Fruit fly (Drosophila melanogaster) whole organism, wandering third instar larva: ENCODE measurements around the gene jvl.

Experiments
- Abd-B ChIP-seq: fragments of >200 bp; optimal IDR thresholded peaks from 2 replicates; lab custom pipeline; 2017; ENCODE audit warnings: missing biosample characterization, missing genetic modification characterization
- CG9705 ChIP-seq: fragments of 200-800 bp; sonication (Bioruptor generic); optimal IDR thresholded peaks from 2 replicates; lab custom pipeline; 2018; ENCODE audit warnings: missing biosample characterization, mild to moderate bottlenecking, missing genetic modification characterization
- CrebA ChIP-seq: fragments of 200-800 bp; sonication (Bioruptor generic); optimal IDR thresholded peaks from 2 replicates; lab custom pipeline; 2016; ENCODE audit warnings: missing biosample characterization, mild to moderate bottlenecking, missing genetic modification characterization, borderline replicate concordance
- Dfd ChIP-seq: fragments of >200 bp; optimal IDR thresholded peaks from 2 replicates; lab custom pipeline; 2017; ENCODE audit warnings: missing biosample characterization, missing genetic modification characterization
- Dif ChIP-seq: fragments of 200-275, 200-300 bp; sonication (Bioruptor generic); optimal IDR thresholded peaks from 2 replicates; lab custom pipeline; 2018; ENCODE audit warnings: missing biosample characterization, missing genetic modification characterization; ENCODE audit not compliant: partially characterized antibody
- GATAd ChIP-seq: sonication (Bioruptor generic); optimal IDR thresholded peaks from 2 replicates; lab custom pipeline; 2016; ENCODE audit warnings: missing biosample characterization, missing genetic modification characterization
- HLH106 ChIP-seq: fragments of 200-800 bp; optimal IDR thresholded peaks from 3 replicates; lab custom pipeline; 2019; ENCODE audit warnings: missing biosample characterization, mild to moderate bottlenecking, missing genetic modification characterization, moderate library complexity
- Hnf4 ChIP-seq: fragments of 200-800 bp; sonication (Bioruptor generic); optimal IDR thresholded peaks from 2 replicates; lab custom pipeline; 2016; ENCODE audit warnings: missing biosample characterization, mild to moderate bottlenecking, missing genetic modification characterization
- Hr78 ChIP-seq: fragments of >200 bp; optimal IDR thresholded peaks from 2 replicates; lab custom pipeline; 2017; ENCODE audit warnings: missing biosample characterization, missing genetic modification characterization
- Jra ChIP-seq: sonication (Bioruptor generic); optimal IDR thresholded peaks from 2 replicates; lab custom pipeline; 2016; ENCODE audit warnings: missing biosample characterization, missing genetic modification characterization
- Mio ChIP-seq: sonication (Bioruptor generic); optimal IDR thresholded peaks from 2 replicates; lab custom pipeline; 2016; ENCODE audit warnings: missing biosample characterization, missing genetic modification characterization
- Myc ChIP-seq: fragments of >200 bp; optimal IDR thresholded peaks from 2 replicates; lab custom pipeline; 2017
- N ChIP-seq: fragments of >200 bp; optimal IDR thresholded peaks from 2 replicates; lab custom pipeline; 2018; ENCODE audit warnings: missing biosample characterization, missing external identifiers, missing genetic modification characterization
- OdsH ChIP-seq: fragments of 200-800 bp; sonication (Bioruptor generic); optimal IDR thresholded peaks from 2 replicates; lab custom pipeline; 2016; ENCODE audit warnings: missing biosample characterization, mild to moderate bottlenecking, missing genetic modification characterization
- Rel ChIP-seq, 2 experiments: fragments of 200-800 bp; sonication (Bioruptor generic) in 1 of 2; optimal IDR thresholded peaks; 2 replicates in 1 of 2; 3 replicates in 1 of 2; lab custom pipeline; 2016 to 2019; ENCODE audit warnings: mild to moderate bottlenecking in 2 of 2, missing biosample characterization in 2 of 2, missing genetic modification characterization in 2 of 2, moderate library complexity in 1 of 2
- Vsx2 ChIP-seq: fragments of 200-300, 225-300 bp; sonication (Bioruptor generic); optimal IDR thresholded peaks from 2 replicates; lab custom pipeline; 2018; ENCODE audit warnings: missing biosample characterization, missing genetic modification characterization; ENCODE audit not compliant: partially characterized antibody
- br ChIP-seq: fragments of 200-800 bp; sonication (Bioruptor generic); optimal IDR thresholded peaks from 2 replicates; lab custom pipeline; 2016; ENCODE audit warnings: missing biosample characterization, missing genetic modification characterization
- brk ChIP-seq: fragments of 200-800 bp; sonication (Bioruptor generic); optimal IDR thresholded peaks from 2 replicates; lab custom pipeline; 2016; ENCODE audit warnings: missing biosample characterization, mild to moderate bottlenecking, missing genetic modification characterization
- dl ChIP-seq, 2 experiments: fragments of 175-275, 200-275 bp in 1 of 2; fragments of 200-275 bp in 1 of 2; sonication (Bioruptor generic); optimal IDR thresholded peaks; lab custom pipeline; 2018; ENCODE audit warnings: mild to moderate bottlenecking in 2 of 2, missing biosample characterization in 2 of 2, missing genetic modification characterization in 2 of 2, moderate library complexity in 2 of 2; ENCODE audit not compliant: partially characterized antibody in 2 of 2, insufficient read depth in 1 of 2
- dmrt93B ChIP-seq: fragments of 200-800 bp; sonication (Bioruptor generic); optimal IDR thresholded peaks from 2 replicates; lab custom pipeline; 2018; ENCODE audit warnings: missing biosample characterization, mild to moderate bottlenecking, missing genetic modification characterization
- dsf ChIP-seq: sonication (Bioruptor generic); optimal IDR thresholded peaks from 2 replicates; lab custom pipeline; 2016; ENCODE audit warnings: missing biosample characterization, missing genetic modification characterization, borderline replicate concordance
- ey ChIP-seq: fragments of 200-800 bp; sonication (Bioruptor generic); optimal IDR thresholded peaks from 2 replicates; lab custom pipeline; 2016; ENCODE audit warnings: missing biosample characterization, missing genetic modification characterization
- foxo ChIP-seq, 2 experiments: fragments of 200-800 bp; sonication (Bioruptor generic); optimal IDR thresholded peaks; 2 replicates in 1 of 2; 3 replicates in 1 of 2; lab custom pipeline; 2016 to 2017; ENCODE audit warnings: missing biosample characterization in 2 of 2, missing genetic modification characterization in 2 of 2
- fru ChIP-seq: fragments of 200-800 bp; sonication (Bioruptor generic); optimal IDR thresholded peaks from 3 replicates; lab custom pipeline; 2016; ENCODE audit warnings: missing biosample characterization, mild to moderate bottlenecking, missing genetic modification characterization
- h ChIP-seq: fragments of 200-800 bp; sonication (Bioruptor generic); optimal IDR thresholded peaks from 3 replicates; lab custom pipeline; 2016; ENCODE audit warnings: missing biosample characterization, mild to moderate bottlenecking, missing genetic modification characterization
- lola ChIP-seq: fragments of >200 bp; optimal IDR thresholded peaks from 2 replicates; lab custom pipeline; 2017; ENCODE audit warnings: missing biosample characterization, missing genetic modification characterization
- pan ChIP-seq: fragments of >200 bp; optimal IDR thresholded peaks from 2 replicates; lab custom pipeline; 2017
- rgr ChIP-seq: fragments of 200-800 bp; sonication (Bioruptor generic); optimal IDR thresholded peaks from 3 replicates; lab custom pipeline; 2016; ENCODE audit warnings: missing biosample characterization, mild to moderate bottlenecking, missing genetic modification characterization
- sage ChIP-seq: fragments of 200-800 bp; sonication (Bioruptor generic); optimal IDR thresholded peaks from 2 replicates; lab custom pipeline; 2016; ENCODE audit warnings: missing biosample characterization, mild to moderate bottlenecking, missing genetic modification characterization
- sv ChIP-seq: fragments of 200-800 bp; sonication (Bioruptor generic); optimal IDR thresholded peaks from 3 replicates; lab custom pipeline; 2016; ENCODE audit warnings: missing biosample characterization, missing genetic modification characterization
- tai ChIP-seq: sonication (Bioruptor generic); optimal IDR thresholded peaks from 2 replicates; lab custom pipeline; 2016; ENCODE audit warnings: missing biosample characterization, missing genetic modification characterization
- usp ChIP-seq: fragments of >200 bp; optimal IDR thresholded peaks from 2 replicates; lab custom pipeline; 2017; ENCODE audit warnings: missing biosample characterization, missing genetic modification characterization

jvl gene

dm6 chr3R:14775395-14775794 is 34.0 kb downstream of the jvl start:
- TF ChIP-seq ey (GFP tag; lab: Kevin White, UChicago) = peak; percentile 12
- TF ChIP-seq Dfd (GFP tag; lab: Kevin White, UChicago) = no peak
- peak; percentile 11 for TF ChIP-seq OdsH (GFP tag; lab: Kevin White, UChicago)
- TF ChIP-seq fru (GFP tag; lab: Kevin White, UChicago) = peak; percentile 27
- peak; percentile 18 for TF ChIP-seq rgr (GFP tag; lab: Kevin White, UChicago)
- peak; percentile 27 for TF ChIP-seq HLH106 (tag; lab: Kevin White, UChicago)
- TF ChIP-seq foxo (GFP tag; optimal IDR thresholded peaks at IDR 0.05; lab: Kevin White, UChicago) = peak in 1 of 2 experiments; percentile 24
- no peak for TF ChIP-seq Dif
- TF ChIP-seq CG9705 (GFP tag; lab: Kevin White, UChicago) = no peak
- peak; percentile 34 for TF ChIP-seq br (GFP tag; lab: Kevin White, UChicago)
- peak; percentile 39 for TF ChIP-seq h (GFP tag; lab: Kevin White, UChicago)

- no peak for TF ChIP-seq brk (GFP tag; lab: Kevin White, UChicago)
- no peak for TF ChIP-seq rgr (GFP tag; lab: Kevin White, UChicago)
- no peak for TF ChIP-seq pan (lab: Kevin White, UChicago)
- no peak for TF ChIP-seq Hr78
- no peak for TF ChIP-seq usp
- TF ChIP-seq dmrt93B = no peak
- peak in 1 of 2 experiments; percentile 8 for TF ChIP-seq foxo (GFP tag; optimal IDR thresholded peaks at IDR 0.05; lab: Kevin White, UChicago)
- no peak for TF ChIP-seq Mio
- TF ChIP-seq, all 38 proteins: peak for 1
Observed at dm6 chr3R:14779733-14780278, 38.4 kb downstream of the jvl start.

DNA sequence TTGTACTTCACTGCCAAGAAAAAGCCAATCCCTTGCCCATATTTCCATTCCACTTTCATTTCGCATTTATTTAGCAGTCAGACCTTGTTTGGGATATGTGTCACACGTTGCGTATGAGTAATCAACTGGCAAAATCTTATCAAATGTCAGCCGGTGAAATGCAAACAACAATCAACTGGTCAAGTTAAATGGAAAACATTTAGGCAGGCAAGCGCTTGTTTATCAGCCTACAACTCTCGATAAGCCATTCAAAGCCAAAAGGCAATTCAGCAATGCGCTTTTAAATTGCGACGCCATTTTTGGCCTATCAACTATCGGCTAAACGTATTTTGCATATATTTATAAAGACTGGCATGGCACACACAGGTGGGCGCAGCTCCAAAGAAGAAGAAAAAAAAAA is 39.4 kb downstream of the jvl start:
- TF ChIP-seq Hnf4 (GFP tag; lab: Kevin White, UChicago) (peak; percentile 2), Jra (GFP tag; lab: Kevin White, UChicago) (peak; percentile 28), usp (no peak), Rel (GFP tag; optimal IDR thresholded peaks at IDR 0.05; lab: Kevin White, UChicago) (no peak), Rel (tag; optimal IDR thresholded peaks at IDR 0.05; lab: Kevin White, UChicago) (no peak), h (GFP tag; lab: Kevin White, UChicago) (peak; percentile 11), Abd-B (GFP tag; lab: Kevin White, UChicago) (no peak)

DNA sequence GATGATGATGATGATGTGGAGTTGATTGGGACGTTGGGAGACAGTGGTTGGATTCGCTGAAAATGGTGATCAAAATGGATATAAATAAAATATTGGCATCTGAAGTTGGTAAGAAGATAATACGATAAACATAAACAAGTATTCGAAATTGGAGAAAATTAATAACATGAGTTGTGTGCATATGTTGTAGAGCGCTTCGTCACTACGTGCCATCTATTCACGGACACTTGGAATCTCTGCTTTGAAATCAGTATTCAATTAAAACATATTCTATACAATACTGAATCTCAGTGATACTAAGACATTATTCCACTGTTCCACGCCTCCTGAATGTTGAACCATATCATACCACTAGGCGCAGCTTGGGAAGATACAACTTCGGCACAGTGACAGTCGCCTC is 44.0 kb downstream of the jvl start:
- TF ChIP-seq Vsx2 = no peak
- TF ChIP-seq HLH106 (tag; lab: Kevin White, UChicago) = no peak
- no peak for TF ChIP-seq lola (GFP tag; lab: Kevin White, UChicago)
- no peak for TF ChIP-seq Mio
- TF ChIP-seq Dif = no peak
- no peak for TF ChIP-seq br (GFP tag; lab: Kevin White, UChicago)
- TF ChIP-seq N (GFP tag; lab: Kevin White, UChicago) = no peak
- TF ChIP-seq Abd-B (GFP tag; lab: Kevin White, UChicago) = no peak
- no peak for TF ChIP-seq dsf

DNA sequence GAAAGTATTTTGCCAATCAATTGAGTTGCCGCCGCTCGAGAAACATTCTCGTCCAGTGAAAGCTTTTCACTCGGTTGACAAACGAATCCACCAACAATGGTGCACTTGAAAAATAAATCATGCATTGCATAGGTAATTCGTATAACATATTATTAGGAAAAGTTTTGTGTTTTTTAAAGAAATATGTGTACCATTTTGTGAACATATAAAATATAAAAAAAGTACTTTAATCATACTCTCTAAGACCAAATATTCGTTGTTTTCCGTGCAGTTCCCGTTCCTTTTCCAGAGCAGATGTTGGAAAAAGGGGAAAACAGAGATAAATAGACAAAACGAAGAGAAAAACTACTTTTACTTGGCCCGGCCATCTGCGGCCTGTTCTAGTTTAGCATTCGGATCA is 45.3 kb downstream of the jvl start:
- TF ChIP-seq Abd-B (GFP tag; lab: Kevin White, UChicago) = no peak
- no peak for TF ChIP-seq fru (GFP tag; lab: Kevin White, UChicago)
- no peak for TF ChIP-seq foxo (GFP tag; optimal IDR thresholded peaks at IDR 0.05; lab: Kevin White, UChicago)
- TF ChIP-seq Hnf4 (GFP tag; lab: Kevin White, UChicago) = no peak
- no peak for TF ChIP-seq CrebA (GFP tag; lab: Kevin White, UChicago)
- no peak for TF ChIP-seq CG9705 (GFP tag; lab: Kevin White, UChicago)
- no peak for TF ChIP-seq GATAd (GFP tag; lab: Kevin White, UChicago)
- TF ChIP-seq dl (GFP tag; optimal IDR thresholded peaks at IDR 0.05; lab: Kevin White, UChicago; ENCODE audit: insufficient read depth in 1 of 2, partially characterized antibody in 2 of 2) = no peak
- no peak for TF ChIP-seq sage (GFP tag; lab: Kevin White, UChicago)
- TF ChIP-seq dsf = no peak
- no peak for TF ChIP-seq sv
- TF ChIP-seq tai (GFP tag; lab: Kevin White, UChicago) = no peak
- no peak for TF ChIP-seq Myc (lab: Kevin White, UChicago)
- TF ChIP-seq ey (GFP tag; lab: Kevin White, UChicago) = no peak
- TF ChIP-seq HLH106 (tag; lab: Kevin White, UChicago) = no peak
- TF ChIP-seq, all 38 proteins: peak for 0
